Fruit fly (Drosophila melanogaster) whole organism, prepupa: ENCODE data around the gene RpL13A.
A peak's percentile ranks its signal among the peaks of the same experiment; 100 is the strongest.

Source experiments
- CG10669 ChIP-seq: fragments of 200-800 bp; sonication (Bioruptor generic); optimal IDR thresholded peaks from 3 replicates; lab custom pipeline; 2018; ENCODE audit warnings: missing biosample characterization, mild to moderate bottlenecking, missing genetic modification characterization, moderate library complexity
- CG15336 ChIP-seq: fragments of 200-800 bp; sonication (Bioruptor generic); IDR thresholded peaks from 2 replicates; pipeline ENCODE4 v1.3.6; 2022; ENCODE audit warnings: missing biosample characterization, missing genetic modification characterization
- CG16779 ChIP-seq: fragments of 200-800 bp; sonication (Bioruptor generic); optimal IDR thresholded peaks from 3 replicates; lab custom pipeline; 2017; ENCODE audit warnings: missing biosample characterization, mild to moderate bottlenecking, missing genetic modification characterization
- CG32006 ChIP-seq: fragments of 200-800 bp; sonication (Bioruptor generic); optimal IDR thresholded peaks from 3 replicates; lab custom pipeline; 2017; ENCODE audit warnings: missing biosample characterization, mild to moderate bottlenecking, missing genetic modification characterization
- CG6808 ChIP-seq: fragments of 200-800 bp; sonication (Bioruptor generic); optimal IDR thresholded peaks from 3 replicates; lab custom pipeline; 2017; ENCODE audit warnings: missing biosample characterization, missing genetic modification characterization, mild to moderate bottlenecking, moderate library complexity, missing genetic modification reagents
- CG6854 ChIP-seq: fragments of 200-800 bp; sonication (Bioruptor generic); optimal IDR thresholded peaks from 2 replicates; lab custom pipeline; 2017; ENCODE audit warnings: missing biosample characterization, mild to moderate bottlenecking, missing genetic modification characterization
- Ets21C ChIP-seq: fragments of 200-800 bp; sonication (Bioruptor generic); optimal IDR thresholded peaks from 3 replicates; lab custom pipeline; 2016; ENCODE audit warnings: missing biosample characterization, missing genetic modification characterization
- Hr39 ChIP-seq: fragments of 200-800 bp; sonication (Bioruptor generic); optimal IDR thresholded peaks from 2 replicates; lab custom pipeline; 2016; ENCODE audit warnings: missing biosample characterization, missing genetic modification characterization
- Lpt ChIP-seq: fragments of 200-800 bp; sonication (Bioruptor generic); optimal IDR thresholded peaks from 3 replicates; lab custom pipeline; 2016; ENCODE audit warnings: missing biosample characterization, missing genetic modification characterization
- Sox102F ChIP-seq: fragments of 200-800 bp; sonication (Bioruptor generic); optimal IDR thresholded peaks from 2 replicates; lab custom pipeline; 2016; ENCODE audit warnings: missing biosample characterization, mild to moderate bottlenecking, missing genetic modification characterization
- dac ChIP-seq: fragments of 200-800 bp; sonication (Bioruptor generic); optimal IDR thresholded peaks from 2 replicates; lab custom pipeline; 2017; ENCODE audit warnings: missing biosample characterization, mild to moderate bottlenecking, missing genetic modification characterization
- dsx ChIP-seq: fragments of 200-800 bp; optimal IDR thresholded peaks from 3 replicates; lab custom pipeline; 2019; ENCODE audit warnings: missing biosample characterization, mild to moderate bottlenecking, missing genetic modification characterization, moderate library complexity; ENCODE audit not compliant: poor library complexity, severe bottlenecking
- fd59A ChIP-seq: fragments of 200-800 bp; sonication (Bioruptor generic); optimal IDR thresholded peaks from 2 replicates; lab custom pipeline; 2017; ENCODE audit warnings: missing biosample characterization, mild to moderate bottlenecking, missing genetic modification characterization, missing genetic modification reagents
- salr ChIP-seq, 2 experiments: fragments of 200-800 bp; sonication (Bioruptor generic); optimal IDR thresholded peaks; 3 replicates each; lab custom pipeline; 2016 to 2018; ENCODE audit warnings: missing biosample characterization in 2 of 2, missing genetic modification characterization in 2 of 2, mild to moderate bottlenecking in 1 of 2

- TF ChIP-seq CG32006 (GFP tag; lab: Kevin White, UChicago), result peak; percentile 68
- no peak for TF ChIP-seq CG6854
- TF ChIP-seq Sox102F (GFP tag; lab: Kevin White, UChicago), result no peak
- no peak for TF ChIP-seq fd59A (GFP tag; lab: Kevin White, UChicago)
- TF ChIP-seq Hr39 (GFP tag; lab: Kevin White, UChicago), result peak; percentile 51
- no peak for TF ChIP-seq CG6808 (GFP tag; lab: Kevin White, UChicago)
- TF ChIP-seq CG10669 (GFP tag; lab: Kevin White, UChicago), result peak; percentile 25
- no peak for TF ChIP-seq salr (GFP tag; optimal IDR thresholded peaks at IDR 0.05; lab: Kevin White, UChicago)
- TF ChIP-seq CG16779 (tag; lab: Kevin White, UChicago), result no peak
- peak; percentile 34 for TF ChIP-seq Lpt (GFP tag; lab: Kevin White, UChicago)
- peak; percentile 57 for TF ChIP-seq CG15336 (GFP tag; lab: Robert Waterston, UW)
- peak; percentile 2 for TF ChIP-seq dsx (GFP tag; lab: Kevin White, UChicago)
- TF ChIP-seq Ets21C (GFP tag; lab: Kevin White, UChicago), result no peak
- TF ChIP-seq dac (GFP tag; lab: Kevin White, UChicago), result peak; percentile 22
These were observed 6.2 kb upstream of the RpL13A start for dm6 chr3R:5617923-5618623.
